Worm (Caenorhabditis elegans) whole organism, midembryonic: ENCODE data around the gene dlat-1.

Experiments used
- cog-1 ChIP-seq: sonication (generic microtip); optimal IDR thresholded peaks from 2 replicates; lab custom pipeline; 2016; ENCODE audit warnings: missing genetic modification characterization, missing compliant biosample characterization
- flt-1 ChIP-seq: fragments of 200-800 bp; sonication (Bioruptor generic); IDR thresholded peaks from 2 replicates; pipeline ENCODE4 v1.3.6; 2022; ENCODE audit warnings: missing genetic modification characterization, missing compliant biosample characterization
- med-1 ChIP-seq: sonication (generic microtip); optimal IDR thresholded peaks from 2 replicates; lab custom pipeline; 2017; ENCODE audit warnings: missing genetic modification characterization, mild to moderate bottlenecking, missing compliant biosample characterization, antibody characterized with exemption, missing genetic modification reagents; ENCODE audit not compliant: insufficient read depth

DNA sequence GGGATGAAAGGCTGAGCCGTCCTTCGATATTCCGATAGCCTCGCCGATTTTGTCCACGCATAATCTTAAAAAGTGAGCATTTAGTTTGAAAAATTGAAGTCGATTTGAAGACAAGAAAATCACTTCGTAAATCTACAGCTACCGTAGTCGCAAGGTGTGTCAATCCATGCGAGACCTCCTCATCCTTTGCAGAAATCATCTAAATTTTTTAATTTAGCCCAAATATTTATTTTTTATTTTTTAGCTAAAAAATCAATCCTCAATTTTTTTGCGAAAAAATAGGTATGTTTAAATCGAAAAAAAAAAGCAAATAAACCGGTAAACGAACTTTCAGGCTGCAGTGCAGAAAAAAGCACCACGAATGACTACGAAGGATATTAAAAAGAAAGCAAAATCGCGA, 29.4 kb downstream of the dlat-1 start, which contains the start of the genes nxf-2 and set-31:
- TF ChIP-seq cog-1 (tag; lab: Kevin White, UChicago) (no peak), med-1 (GFP tag; lab: Kevin White, UChicago) (no peak), flt-1 (no peak)
